Worm (Caenorhabditis elegans) whole organism, young adult: Measurements from ENCODE around the gene C02E7.8.
A peak's percentile ranks its signal among the peaks of the same experiment; 100 is the strongest.

ENCODE experiments used
- B0019.2 ChIP-seq: fragments of 200-800 bp; sonication (Bioruptor generic); conservative IDR thresholded peaks from 2 replicates; pipeline ENCODE4 v1.3.6; 2022; ENCODE audit warnings: missing genetic modification reagents, missing genetic modification characterization, missing compliant biosample characterization
- F10E7.11 ChIP-seq: sonication (generic microtip); optimal IDR thresholded peaks from 2 replicates; lab custom pipeline; 2017; ENCODE audit warnings: mild to moderate bottlenecking, missing genetic modification characterization, moderate library complexity, missing compliant biosample characterization
- F33H1.4 ChIP-seq: fragments of 200-800 bp; sonication (Bioruptor generic); IDR thresholded peaks from 2 replicates; pipeline ENCODE4 v1.3.6; 2022; ENCODE audit warnings: missing genetic modification reagents, missing genetic modification characterization, missing compliant biosample characterization
- F49E8.2 ChIP-seq: sonication (generic microtip); optimal IDR thresholded peaks from 3 replicates; lab custom pipeline; 2017; ENCODE audit warnings: missing genetic modification characterization, mild to moderate bottlenecking, missing compliant biosample characterization, antibody characterized with exemption, moderate library complexity; ENCODE audit not compliant: insufficient read depth
- F57C9.4 ChIP-seq: sonication (generic microtip); optimal IDR thresholded peaks from 2 replicates; lab custom pipeline; 2017; ENCODE audit warnings: mild to moderate bottlenecking, missing genetic modification characterization, missing compliant biosample characterization
- T07F8.4 ChIP-seq: sonication (generic microtip); optimal IDR thresholded peaks from 2 replicates; lab custom pipeline; 2016; ENCODE audit warnings: mild to moderate bottlenecking, missing genetic modification characterization, moderate library complexity, missing compliant biosample characterization
- Y67H2A.10 ChIP-seq: fragments of 200-800 bp; sonication (Bioruptor generic); conservative IDR thresholded peaks from 2 replicates; pipeline ENCODE4 v1.3.6; 2022; ENCODE audit warnings: missing genetic modification reagents, missing genetic modification characterization, missing compliant biosample characterization
- ZK185.1 ChIP-seq: sonication (generic microtip); optimal IDR thresholded peaks from 2 replicates; lab custom pipeline; 2016; ENCODE audit warnings: mild to moderate bottlenecking, missing genetic modification characterization, missing compliant biosample characterization; ENCODE audit not compliant: poor library complexity, severe bottlenecking
- ama-1 ChIP-seq, 3 experiments: fragments of 150-350 bp in 1 of 3; sonication (generic microtip) in 2 of 3; optimal IDR thresholded peaks; 2 replicates each; lab custom pipeline; 2014 to 2018; ENCODE audit warnings: missing biosample characterization in 2 of 3, missing genetic modification characterization in 2 of 3, missing genetic modification reagents in 2 of 3
- attf-5 ChIP-seq: fragments of 200-800 bp; sonication (Bioruptor generic); optimal IDR thresholded peaks from 2 replicates; lab custom pipeline; 2018; ENCODE audit warnings: mild to moderate bottlenecking, missing genetic modification characterization, missing compliant biosample characterization
- ceh-100 ChIP-seq: fragments of 200-800 bp; sonication (Bioruptor generic); IDR thresholded peaks from 2 replicates; pipeline ENCODE4 v1.3.6; 2022; ENCODE audit warnings: missing genetic modification reagents, missing genetic modification characterization, missing compliant biosample characterization
- ceh-79 ChIP-seq: sonication (generic microtip); optimal IDR thresholded peaks from 2 replicates; lab custom pipeline; 2017; ENCODE audit warnings: mild to moderate bottlenecking, missing genetic modification characterization, missing compliant biosample characterization
- ceh-91 ChIP-seq: fragments of 200-800 bp; sonication (Bioruptor generic); IDR thresholded peaks from 2 replicates; pipeline ENCODE4 v1.3.6; 2022; ENCODE audit warnings: missing genetic modification reagents, missing genetic modification characterization, missing compliant biosample characterization
- chd-7 ChIP-seq: sonication (generic microtip); optimal IDR thresholded peaks from 2 replicates; lab custom pipeline; 2016; ENCODE audit warnings: mild to moderate bottlenecking, missing genetic modification characterization, moderate library complexity, missing compliant biosample characterization
- dox-1 ChIP-seq: fragments of 200-800 bp; sonication (Bioruptor generic); IDR thresholded peaks from 2 replicates; pipeline ENCODE4 v1.3.6; 2022; ENCODE audit warnings: missing genetic modification reagents, missing genetic modification characterization, missing compliant biosample characterization
- dpff-1 ChIP-seq: sonication (generic microtip); optimal IDR thresholded peaks from 2 replicates; lab custom pipeline; 2017; ENCODE audit warnings: mild to moderate bottlenecking, missing genetic modification characterization, missing compliant biosample characterization
- efl-1 ChIP-seq: fragments of 150-350 bp; optimal IDR thresholded peaks from 2 replicates; lab custom pipeline; 2014; ENCODE audit warnings: missing biosample characterization, missing genetic modification reagents, missing genetic modification characterization
- gei-17 ChIP-seq: fragments of 200-800 bp; sonication (Bioruptor generic); optimal IDR thresholded peaks from 2 replicates; lab custom pipeline; 2018; ENCODE audit warnings: mild to moderate bottlenecking, missing genetic modification characterization, missing compliant biosample characterization
- hlh-26 ChIP-seq: fragments of 200-800 bp; sonication (Bioruptor generic); conservative IDR thresholded peaks from 2 replicates; pipeline ENCODE4 v1.3.6; 2022; ENCODE audit warnings: missing genetic modification reagents, missing genetic modification characterization, missing compliant biosample characterization
- let-607 ChIP-seq, 2 experiments: fragments of 200-800 bp in 1 of 2; sonication (Bioruptor generic) in 1 of 2; sonication (generic microtip) in 1 of 2; optimal IDR thresholded peaks; 2 replicates each; lab custom pipeline; 2016 to 2018; ENCODE audit warnings: mild to moderate bottlenecking in 2 of 2, missing compliant biosample characterization in 2 of 2, missing genetic modification characterization in 2 of 2, moderate library complexity in 2 of 2, missing genotype in 1 of 2
- lin-35 ChIP-seq, 3 experiments: fragments of 150-350 bp in 2 of 3; sonication (generic microtip) in 1 of 3; optimal IDR thresholded peaks; 2 replicates each; lab custom pipeline; 2014 to 2018; ENCODE audit warnings: missing biosample characterization in 3 of 3, missing genetic modification characterization in 3 of 3, missing genetic modification reagents in 3 of 3
- mcd-1 ChIP-seq: fragments of 200-800 bp; sonication (Bioruptor generic); IDR thresholded peaks from 2 replicates; pipeline ENCODE4 v1.3.6; 2022; ENCODE audit warnings: missing genetic modification reagents, missing genetic modification characterization, missing compliant biosample characterization
- nfya-1 ChIP-seq: sonication (generic microtip); optimal IDR thresholded peaks from 2 replicates; lab custom pipeline; 2017; ENCODE audit warnings: antibody characterized with exemption, missing compliant biosample characterization, missing genetic modification characterization, borderline replicate concordance; ENCODE audit not compliant: insufficient read depth
- nfyb-1 ChIP-seq: fragments of 200-800 bp; sonication (Bioruptor generic); IDR thresholded peaks from 2 replicates; pipeline ENCODE4 v1.3.6; 2022; ENCODE audit warnings: missing genetic modification reagents, missing genetic modification characterization, missing compliant biosample characterization
- nhr-80 ChIP-seq: sonication (generic microtip); optimal IDR thresholded peaks from 2 replicates; lab custom pipeline; 2016; ENCODE audit warnings: missing genetic modification characterization, missing compliant biosample characterization
- rcor-1 ChIP-seq: fragments of 200-800 bp; sonication (Bioruptor generic); IDR thresholded peaks from 2 replicates; pipeline ENCODE4 v1.3.6; 2022; ENCODE audit warnings: missing genetic modification reagents, missing genetic modification characterization, missing compliant biosample characterization
- repo-1 ChIP-seq: sonication (generic microtip); optimal IDR thresholded peaks from 2 replicates; lab custom pipeline; 2017; ENCODE audit warnings: mild to moderate bottlenecking, missing genetic modification characterization, missing compliant biosample characterization
- rpc-1 ChIP-seq, 2 experiments: fragments of 150-350 bp in 1 of 2; sonication (generic microtip) in 1 of 2; optimal IDR thresholded peaks; 2 replicates each; lab custom pipeline; 2014 to 2018; ENCODE audit warnings: missing biosample characterization in 1 of 2, missing genetic modification characterization in 1 of 2, missing genetic modification reagents in 1 of 2, missing genotype in 1 of 2
- snpc-3.4 ChIP-seq: sonication (generic microtip); optimal IDR thresholded peaks from 2 replicates; lab custom pipeline; 2017; ENCODE audit warnings: missing genetic modification characterization, mild to moderate bottlenecking, missing compliant biosample characterization, antibody characterized with exemption, moderate library complexity, missing genotype, missing genetic modification reagents
- snpc-4 ChIP-seq, 5 experiments: fragments of 150-350 bp in 1 of 5; sonication (generic microtip) in 4 of 5; optimal IDR thresholded peaks; 2 replicates each; lab custom pipeline; 2014 to 2018; ENCODE audit warnings: missing genetic modification characterization in 5 of 5, missing biosample characterization in 3 of 5, antibody characterized with exemption in 2 of 5, mild to moderate bottlenecking in 2 of 5, missing compliant biosample characterization in 2 of 5, missing genotype in 2 of 5, moderate library complexity in 2 of 5, missing genetic modification reagents in 1 of 5
- unc-130 ChIP-seq: sonication (generic microtip); optimal IDR thresholded peaks from 2 replicates; lab custom pipeline; 2016; ENCODE audit warnings: missing genetic modification reagents, missing genetic modification characterization, missing compliant biosample characterization
- zfh-2 ChIP-seq: fragments of 200-800 bp; sonication (Bioruptor generic); conservative IDR thresholded peaks from 2 replicates; pipeline ENCODE4 v1.3.6; 2022; ENCODE audit warnings: missing genetic modification reagents, missing genetic modification characterization, missing compliant biosample characterization
- ztf-22 ChIP-seq: fragments of 200-800 bp; sonication (Bioruptor generic); optimal IDR thresholded peaks from 2 replicates; lab custom pipeline; 2018; ENCODE audit warnings: mild to moderate bottlenecking, missing genetic modification characterization, moderate library complexity, missing compliant biosample characterization
- ztf-3 ChIP-seq: fragments of 200-800 bp; sonication (Bioruptor generic); optimal IDR thresholded peaks from 2 replicates; lab custom pipeline; 2018; ENCODE audit warnings: mild to moderate bottlenecking, missing genetic modification characterization, missing compliant biosample characterization
- ztf-6 ChIP-seq: fragments of 200-800 bp; sonication (Bioruptor generic); IDR thresholded peaks from 2 replicates; pipeline ENCODE4 v1.3.6; 2022; ENCODE audit warnings: missing genetic modification reagents, missing genetic modification characterization, missing compliant biosample characterization

Gene C02E7.8

DNA sequence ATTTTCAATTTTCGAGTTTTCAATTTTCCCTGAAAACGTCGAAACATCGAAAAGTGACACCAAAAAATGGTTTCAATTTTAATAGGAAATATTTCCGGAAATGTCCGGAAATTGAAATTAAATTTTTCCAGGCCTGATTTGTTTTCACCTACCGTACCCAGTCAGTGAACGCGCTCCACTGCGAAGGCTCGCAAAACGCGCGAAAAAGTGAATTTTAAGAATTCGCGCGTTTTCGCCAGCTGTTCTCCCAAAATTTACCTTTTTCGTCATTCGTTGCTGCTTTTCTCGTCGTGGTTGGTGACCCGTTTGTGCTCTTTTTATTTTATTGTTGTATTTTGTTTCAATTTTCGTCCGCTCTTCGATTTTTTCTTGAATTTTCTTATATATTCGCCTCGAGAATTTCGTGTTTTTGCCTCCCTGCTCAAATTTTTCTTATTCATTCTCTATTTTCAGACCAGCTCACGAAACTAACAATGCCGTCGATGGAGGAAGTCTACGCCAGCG is 30.6 kb downstream of the C02E7.8 start, which contains the start of gene T19H12.2 (continued):
- TF ChIP-seq efl-1 (GFP tag; lab: Kevin White, UChicago) = peak; percentile 99
- TF ChIP-seq unc-130 (GFP tag; lab: Kevin White, UChicago) = peak; percentile 83
- TF ChIP-seq ceh-100 = peak; percentile 38; the same call in 1 of the 2 replicates
- TF ChIP-seq chd-7 (tag; lab: Kevin White, UChicago) = no peak
- TF ChIP-seq mcd-1 (GFP tag; lab: Robert Waterston, UW) = peak; percentile 97
- TF ChIP-seq B0019.2 = peak; percentile 93
- peak; percentile 50; the same call in 1 of the 2 replicates for TF ChIP-seq Y67H2A.10 (GFP tag; lab: Robert Waterston, UW)
- TF ChIP-seq rpc-1 (optimal IDR thresholded peaks at IDR 0.05; lab: Kevin White, UChicago) = no peak
- TF ChIP-seq rpc-1 (tag; optimal IDR thresholded peaks at IDR 0.05; lab: Kevin White, UChicago) = peak; percentile 1
- peak; percentile 92 for TF ChIP-seq F33H1.4 (GFP tag; lab: Robert Waterston, UW)
- no peak for TF ChIP-seq nhr-80

DNA sequence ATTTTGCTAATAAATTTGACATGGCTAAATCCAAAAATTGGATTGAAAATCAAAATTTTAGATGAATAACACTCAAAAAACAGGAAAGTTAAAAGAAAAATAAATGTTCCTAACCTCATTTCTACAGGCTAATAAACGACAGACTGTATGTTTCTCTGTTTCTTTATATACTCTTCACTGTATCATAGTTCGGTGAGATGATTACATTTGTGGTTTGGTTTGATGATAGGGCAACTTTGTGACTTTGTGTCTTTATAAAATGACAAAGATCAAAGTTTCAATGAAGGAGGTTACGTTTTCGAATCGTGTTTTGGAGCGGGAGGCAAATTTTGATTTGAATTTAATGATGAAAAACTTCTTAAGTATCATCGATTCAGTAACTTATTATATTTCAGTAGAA is 31.1 kb downstream of the C02E7.8 start, which contains the start of gene ugt-12:
TSS of gene ugt-12 (minus strand) at position 153 of the 400 bp plus-strand sequence.
- TF ChIP-seq nhr-80 (peak; percentile 71), dox-1 (GFP tag; lab: Robert Waterston, UW) (no peak)

DNA sequence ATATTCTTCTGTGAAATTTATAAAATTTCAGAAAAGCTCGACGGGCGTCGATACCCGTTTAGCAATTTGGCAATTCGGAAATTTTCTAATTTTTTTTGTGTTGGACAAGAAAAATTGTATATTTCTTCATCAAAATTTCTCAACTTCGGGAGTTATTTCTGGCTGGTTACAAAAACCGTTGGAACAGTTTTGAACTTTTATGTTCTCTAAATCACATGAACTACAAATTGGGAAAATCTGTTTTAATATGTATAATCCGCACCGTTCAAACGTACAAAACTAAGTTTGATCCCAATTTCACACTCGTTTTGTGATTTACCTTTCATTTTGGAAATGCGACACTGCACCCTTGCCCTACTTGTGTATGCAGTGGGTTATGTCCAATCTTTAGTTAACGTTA is 35.2 kb downstream of the C02E7.8 start, which contains the start of gene T19H12.3:
TSS of gene T19H12.3 (plus strand) at position 301 of the 400 bp plus-strand sequence.
- TF ChIP-seq nfyb-1 (no peak), let-607 (tag; optimal IDR thresholded peaks at IDR 0.05; lab: Kevin White, UChicago) (no peak), repo-1 (tag; lab: Kevin White, UChicago) (no peak), F57C9.4 (tag; lab: Kevin White, UChicago) (no peak), attf-5 (GFP tag; lab: Kevin White, UChicago) (no peak), ztf-6 (GFP tag; lab: Robert Waterston, UW) (no peak)

DNA sequence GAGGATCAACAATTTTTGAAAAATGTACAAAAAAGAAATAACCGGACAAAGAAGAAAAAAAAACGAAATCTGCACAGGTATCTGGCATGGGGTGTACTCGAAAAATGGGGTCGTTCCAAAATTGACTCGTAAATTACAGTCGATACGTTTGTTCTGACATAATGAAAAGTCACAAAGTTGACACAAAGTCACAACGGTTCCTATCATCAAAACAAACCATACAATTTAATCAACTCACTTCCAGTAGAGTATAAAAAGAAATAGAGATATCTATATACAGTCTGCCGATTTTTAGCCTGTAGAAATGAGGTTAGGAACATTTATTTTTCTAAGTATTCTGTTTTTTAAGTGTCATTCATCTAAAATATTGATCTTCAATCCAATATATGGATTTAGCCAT is 36.1 kb downstream of the C02E7.8 start, which contains the start of gene T19H12.12:
TSS of gene T19H12.12 (plus strand) at position 301 of the 400 bp plus-strand sequence.
- no peak for TF ChIP-seq F10E7.11
- TF ChIP-seq ztf-22 (GFP tag; lab: Kevin White, UChicago) = no peak
- no peak for TF ChIP-seq ztf-6 (GFP tag; lab: Robert Waterston, UW)
- TF ChIP-seq ceh-91 = no peak
- no peak for TF ChIP-seq F49E8.2 (tag; lab: Kevin White, UChicago)

DNA sequence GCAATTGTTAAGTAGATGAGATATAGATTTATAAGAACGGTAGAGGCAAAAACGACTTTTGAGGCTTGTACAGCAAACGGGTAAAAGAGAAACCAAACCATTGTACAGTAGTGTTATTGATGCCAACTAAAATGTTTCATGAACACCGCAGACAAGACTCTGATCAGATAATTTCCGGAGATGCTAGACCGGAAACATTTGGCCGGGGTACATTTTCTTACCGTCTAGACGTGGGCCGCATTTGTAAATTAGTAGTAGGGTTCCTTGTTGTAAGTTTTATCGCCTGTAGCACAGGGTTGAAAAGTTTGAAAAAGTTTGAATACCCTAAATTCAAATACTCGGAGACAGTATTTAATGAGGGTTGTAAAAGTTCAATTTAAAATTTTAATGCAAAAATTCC is 39.2 kb downstream of the C02E7.8 start, which contains the start of gene str-32:
TSS of gene str-32 (minus strand) at position 101 of the 400 bp plus-strand sequence.
- no peak for TF ChIP-seq rcor-1 (GFP tag; lab: Robert Waterston, UW)
- no peak for TF ChIP-seq ZK185.1 (tag; lab: Kevin White, UChicago)
- no peak for TF ChIP-seq dpff-1
- no peak for TF ChIP-seq snpc-4 (GFP tag; optimal IDR thresholded peaks at IDR 0.05; lab: Kevin White, UChicago)
- no peak for TF ChIP-seq snpc-4 (tag; optimal IDR thresholded peaks at IDR 0.05; lab: Kevin White, UChicago)
- TF ChIP-seq zfh-2 = no peak
- TF ChIP-seq gei-17 = no peak
- TF ChIP-seq nfya-1 (tag; lab: Kevin White, UChicago) = no peak
- TF ChIP-seq ama-1 (optimal IDR thresholded peaks at IDR 0.05; lab: Kevin White, UChicago) = no peak
- TF ChIP-seq ama-1 (GFP tag; optimal IDR thresholded peaks at IDR 0.05; lab: Kevin White, UChicago) = no peak
- TF ChIP-seq snpc-3.4 (tag; lab: Kevin White, UChicago) = no peak
- no peak for TF ChIP-seq hlh-26 (GFP tag; lab: Robert Waterston, UW)
- no peak for TF ChIP-seq ztf-22 (GFP tag; lab: Kevin White, UChicago)
- TF ChIP-seq ceh-79 (tag; lab: Kevin White, UChicago) = no peak
- TF ChIP-seq T07F8.4 = no peak
- TF ChIP-seq ztf-3 (GFP tag; lab: Kevin White, UChicago) = no peak
- TF ChIP-seq lin-35 (GFP tag; optimal IDR thresholded peaks at IDR 0.05; lab: Kevin White, UChicago) = no peak
